Fruit fly (Drosophila melanogaster) whole organism, wandering third instar larva: ENCODE data around the gene tHMG2.

ENCODE experiments used
- N ChIP-seq: fragments of >200 bp; optimal IDR thresholded peaks from 2 replicates; lab custom pipeline; 2018; ENCODE audit warnings: missing biosample characterization, missing external identifiers, missing genetic modification characterization
- dmrt93B ChIP-seq: fragments of 200-800 bp; sonication (Bioruptor generic); optimal IDR thresholded peaks from 2 replicates; lab custom pipeline; 2018; ENCODE audit warnings: missing biosample characterization, mild to moderate bottlenecking, missing genetic modification characterization
- h ChIP-seq: fragments of 200-800 bp; sonication (Bioruptor generic); optimal IDR thresholded peaks from 3 replicates; lab custom pipeline; 2016; ENCODE audit warnings: missing biosample characterization, mild to moderate bottlenecking, missing genetic modification characterization
- pan ChIP-seq: fragments of >200 bp; optimal IDR thresholded peaks from 2 replicates; lab custom pipeline; 2017
- sage ChIP-seq: fragments of 200-800 bp; sonication (Bioruptor generic); optimal IDR thresholded peaks from 2 replicates; lab custom pipeline; 2016; ENCODE audit warnings: missing biosample characterization, mild to moderate bottlenecking, missing genetic modification characterization
- sv ChIP-seq: fragments of 200-800 bp; sonication (Bioruptor generic); optimal IDR thresholded peaks from 3 replicates; lab custom pipeline; 2016; ENCODE audit warnings: missing biosample characterization, missing genetic modification characterization
- usp ChIP-seq: fragments of >200 bp; optimal IDR thresholded peaks from 2 replicates; lab custom pipeline; 2017; ENCODE audit warnings: missing biosample characterization, missing genetic modification characterization

DNA sequence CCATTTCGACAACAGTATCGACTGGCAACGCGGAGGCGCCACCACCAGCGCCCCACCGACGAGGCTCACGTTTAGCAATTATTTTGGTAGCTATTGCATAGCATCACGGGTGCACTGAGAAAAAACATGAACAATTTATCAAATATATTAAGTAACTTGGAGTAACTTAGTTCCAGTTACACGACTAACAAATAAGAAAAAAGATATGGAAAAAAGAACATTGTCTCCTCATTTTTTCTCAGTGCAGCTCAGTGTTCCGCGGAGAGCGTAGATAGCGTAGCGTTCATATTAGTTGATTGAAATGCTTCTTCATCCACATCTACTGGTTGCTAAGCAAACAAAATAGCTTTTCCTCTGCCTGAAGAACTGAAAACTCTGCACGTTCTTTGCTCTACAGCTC lies 22.6 kb downstream of the tHMG2 start:
- TF ChIP-seq usp (GFP tag; lab: Kevin White, UChicago), result no peak
- TF ChIP-seq N (GFP tag; lab: Kevin White, UChicago), result no peak
- TF ChIP-seq sage (GFP tag; lab: Kevin White, UChicago), result no peak
- no peak for TF ChIP-seq sv (GFP tag; lab: Kevin White, UChicago)
- TF ChIP-seq pan (lab: Kevin White, UChicago), result no peak
- no peak for TF ChIP-seq h (GFP tag; lab: Kevin White, UChicago)
- no peak for TF ChIP-seq dmrt93B
